Worm (Caenorhabditis elegans) whole organism, L4 larva: ENCODE data around the gene idpp-16.

Experiments
- R02D3.7 ChIP-seq: fragments of 150-350 bp; sonication (generic microtip); optimal IDR thresholded peaks from 3 replicates; lab custom pipeline; 2014; ENCODE audit warnings: missing biosample characterization, missing genetic modification characterization
- Y105C5A.15 ChIP-seq: fragments of 200-800 bp; sonication (Bioruptor generic); IDR thresholded peaks from 2 replicates; pipeline ENCODE4 v1.3.6; 2022; ENCODE audit warnings: missing genetic modification characterization, missing compliant biosample characterization
- Y5F2A.4 ChIP-seq: fragments of 200-800 bp; sonication (Bioruptor generic); optimal IDR thresholded peaks from 2 replicates; lab custom pipeline; 2018; ENCODE audit warnings: mild to moderate bottlenecking, missing genetic modification characterization, missing compliant biosample characterization
- Y75B8A.6 ChIP-seq: fragments of 200-800 bp; sonication (Bioruptor generic); IDR thresholded peaks from 2 replicates; pipeline ENCODE4 v1.3.6; 2022; ENCODE audit warnings: missing genetic modification reagents, missing genetic modification characterization, missing compliant biosample characterization
- ZK546.5 ChIP-seq, 2 experiments: sonication (generic microtip); optimal IDR thresholded peaks; 2 replicates each; lab custom pipeline; 2017; ENCODE audit warnings: missing biosample characterization in 2 of 2, missing genetic modification characterization in 2 of 2
- aha-1 ChIP-seq: fragments of 150-350 bp; peaks from one replicate; lab custom pipeline; 2014; ENCODE audit warnings: missing biosample characterization, missing genetic modification characterization
- ceh-28 ChIP-seq: fragments of 150-350 bp; optimal IDR thresholded peaks from 2 replicates; lab custom pipeline; 2014; ENCODE audit warnings: missing biosample characterization, missing genetic modification reagents, missing genetic modification characterization
- ceh-32 ChIP-seq: sonication (generic microtip); optimal IDR thresholded peaks from 2 replicates; lab custom pipeline; 2016; ENCODE audit warnings: mild to moderate bottlenecking, missing genetic modification characterization, missing compliant biosample characterization; ENCODE audit not compliant: poor library complexity
- ceh-44 ChIP-seq: fragments of 200-800 bp; sonication (Bioruptor generic); IDR thresholded peaks from 2 replicates; pipeline ENCODE4 v1.3.6; 2022; ENCODE audit warnings: missing genetic modification reagents, missing genetic modification characterization, missing compliant biosample characterization
- ceh-82 ChIP-seq: sonication (generic microtip); optimal IDR thresholded peaks from 2 replicates; lab custom pipeline; 2017; ENCODE audit warnings: missing biosample characterization, missing genetic modification characterization
- ces-1 ChIP-seq: fragments of 150-350 bp; sonication (generic microtip); optimal IDR thresholded peaks from 4 replicates; lab custom pipeline; 2014; ENCODE audit warnings: missing biosample characterization, missing genetic modification reagents, missing genetic modification characterization
- ctbp-1 ChIP-seq: fragments of 200-800 bp; sonication (Bioruptor generic); IDR thresholded peaks from 2 replicates; pipeline ENCODE4 v1.3.6; 2022; ENCODE audit warnings: missing genetic modification reagents, missing genetic modification characterization, missing compliant biosample characterization
- daf-16 ChIP-seq, 3 experiments: sonication (generic microtip); optimal IDR thresholded peaks; 2 replicates each; lab custom pipeline; 2016 to 2017; ENCODE audit warnings: missing genetic modification characterization in 3 of 3, missing genetic modification reagents in 3 of 3, mild to moderate bottlenecking in 2 of 3, missing compliant biosample characterization in 2 of 3, missing biosample characterization in 1 of 3, moderate library complexity in 1 of 3
- daf-19 ChIP-seq: fragments of 200-800 bp; sonication (Bioruptor generic); conservative IDR thresholded peaks from 2 replicates; pipeline ENCODE4 v1.3.6; 2022; ENCODE audit warnings: missing genetic modification characterization, missing compliant biosample characterization
- dmd-6 ChIP-seq: fragments of 200-800 bp; sonication (Bioruptor generic); IDR thresholded peaks from 2 replicates; pipeline ENCODE4 v1.3.6; 2022; ENCODE audit warnings: missing genetic modification reagents, missing genetic modification characterization, missing compliant biosample characterization
- dmd-9 ChIP-seq: fragments of 200-800 bp; sonication (Bioruptor generic); IDR thresholded peaks from 2 replicates; pipeline ENCODE4 v1.3.6; 2022; ENCODE audit warnings: missing genetic modification reagents, missing genetic modification characterization, missing compliant biosample characterization
- dpl-1 ChIP-seq: fragments of 150-350 bp; optimal IDR thresholded peaks from 2 replicates; lab custom pipeline; 2014; ENCODE audit warnings: missing biosample characterization, missing genetic modification reagents, missing genetic modification characterization
- egl-43 ChIP-seq: fragments of 200-800 bp; sonication (Bioruptor generic); IDR thresholded peaks from 2 replicates; pipeline ENCODE4 v1.3.6; 2022; ENCODE audit warnings: missing genetic modification reagents, missing genetic modification characterization, missing compliant biosample characterization
- fkh-10 ChIP-seq: fragments of 150-350 bp; optimal IDR thresholded peaks from 2 replicates; lab custom pipeline; 2014; ENCODE audit warnings: missing biosample characterization, missing genetic modification reagents, missing genetic modification characterization
- gei-8 ChIP-seq: fragments of 200-800 bp; sonication (Bioruptor generic); optimal IDR thresholded peaks from 2 replicates; lab custom pipeline; 2018; ENCODE audit warnings: mild to moderate bottlenecking, missing genetic modification characterization, missing compliant biosample characterization
- hif-1 ChIP-seq, 2 experiments: sonication (generic microtip); optimal IDR thresholded peaks; 2 replicates each; lab custom pipeline; 2016 to 2017; ENCODE audit warnings: missing compliant biosample characterization in 2 of 2, missing genetic modification characterization in 2 of 2, missing genetic modification reagents in 2 of 2, missing genotype in 2 of 2, mild to moderate bottlenecking in 1 of 2
- hlh-11 ChIP-seq: fragments of 200-800 bp; sonication (Bioruptor generic); optimal IDR thresholded peaks from 2 replicates; lab custom pipeline; 2018; ENCODE audit warnings: mild to moderate bottlenecking, missing genetic modification characterization, missing compliant biosample characterization
- hlh-30 ChIP-seq: sonication (generic microtip); optimal IDR thresholded peaks from 2 replicates; lab custom pipeline; 2017; ENCODE audit warnings: antibody characterized with exemption, mild to moderate bottlenecking, missing genetic modification characterization, missing compliant biosample characterization; ENCODE audit not compliant: insufficient read depth
- jun-1 ChIP-seq: fragments of 150-350 bp; optimal IDR thresholded peaks from 2 replicates; lab custom pipeline; 2014; ENCODE audit warnings: missing biosample characterization, missing genetic modification reagents, missing genetic modification characterization
- lin-15B ChIP-seq: fragments of 150-350 bp; sonication (generic microtip); optimal IDR thresholded peaks from 3 replicates; lab custom pipeline; 2014; ENCODE audit warnings: missing biosample characterization, missing genetic modification characterization
- lin-29 ChIP-seq: fragments of 200-800 bp; sonication (Bioruptor generic); IDR thresholded peaks from 2 replicates; pipeline ENCODE4 v1.3.6; 2022; ENCODE audit warnings: missing genetic modification reagents, missing genetic modification characterization, missing compliant biosample characterization
- lir-3 ChIP-seq: sonication (generic microtip); optimal IDR thresholded peaks from 2 replicates; lab custom pipeline; 2016; ENCODE audit warnings: mild to moderate bottlenecking, missing genetic modification characterization, missing compliant biosample characterization
- lsy-2 ChIP-seq, 2 experiments: fragments of 150-350 bp in 1 of 2; sonication (generic microtip) in 1 of 2; optimal IDR thresholded peaks; 2 replicates each; lab custom pipeline; 2014 to 2017; ENCODE audit warnings: missing biosample characterization in 2 of 2, missing genetic modification characterization in 2 of 2
- madf-9 ChIP-seq: fragments of 200-800 bp; sonication (Bioruptor generic); conservative IDR thresholded peaks from 2 replicates; pipeline ENCODE4 v1.3.6; 2022; ENCODE audit warnings: missing genetic modification reagents, missing genetic modification characterization, missing compliant biosample characterization
- mdl-1 ChIP-seq, 2 experiments: fragments of 150-350 bp in 1 of 2; sonication (generic microtip) in 1 of 2; optimal IDR thresholded peaks; 2 replicates each; lab custom pipeline; 2014 to 2017; ENCODE audit warnings: missing biosample characterization in 2 of 2, missing genetic modification characterization in 2 of 2
- mdt-29 ChIP-seq: fragments of 200-800 bp; sonication (Bioruptor generic); IDR thresholded peaks from 2 replicates; pipeline ENCODE4 v1.3.6; 2022; ENCODE audit warnings: missing genetic modification reagents, missing genetic modification characterization, missing compliant biosample characterization
- mep-1 ChIP-seq: fragments of 150-350 bp; sonication (generic microtip); optimal IDR thresholded peaks from 3 replicates; lab custom pipeline; 2014; ENCODE audit warnings: missing biosample characterization, missing genetic modification characterization
- mxl-3 ChIP-seq: fragments of 200-800 bp; sonication (Bioruptor generic); optimal IDR thresholded peaks from 2 replicates; lab custom pipeline; 2018; ENCODE audit warnings: mild to moderate bottlenecking, missing genetic modification characterization, missing compliant biosample characterization
- nhr-25 ChIP-seq: sonication (generic microtip); optimal IDR thresholded peaks from 2 replicates; lab custom pipeline; 2017; ENCODE audit warnings: missing genetic modification characterization, mild to moderate bottlenecking, missing compliant biosample characterization, antibody characterized with exemption, moderate library complexity, borderline replicate concordance; ENCODE audit not compliant: insufficient read depth
- nhr-28 ChIP-seq: fragments of 150-350 bp; optimal IDR thresholded peaks from 2 replicates; lab custom pipeline; 2014; ENCODE audit warnings: missing biosample characterization, missing genetic modification characterization
- nhr-42 ChIP-seq: fragments of 200-800 bp; sonication (Bioruptor generic); IDR thresholded peaks from 2 replicates; pipeline ENCODE4 v1.3.6; 2022; ENCODE audit warnings: missing genetic modification characterization, missing compliant biosample characterization
- saeg-2 ChIP-seq: fragments of 200-800 bp; sonication (Bioruptor generic); IDR thresholded peaks from 2 replicates; pipeline ENCODE4 v1.3.6; 2022; ENCODE audit warnings: missing genetic modification reagents, missing genetic modification characterization, missing compliant biosample characterization
- set-16 ChIP-seq: fragments of 200-800 bp; sonication (Bioruptor generic); IDR thresholded peaks from 2 replicates; pipeline ENCODE4 v1.3.6; 2022; ENCODE audit warnings: missing genetic modification reagents, missing genetic modification characterization, missing compliant biosample characterization
- skn-1 ChIP-seq: fragments of 150-350 bp; optimal IDR thresholded peaks from 2 replicates; lab custom pipeline; 2014; ENCODE audit warnings: missing biosample characterization, missing genetic modification characterization
- snpc-4 ChIP-seq: fragments of 150-350 bp; optimal IDR thresholded peaks from 2 replicates; lab custom pipeline; 2014; ENCODE audit warnings: missing biosample characterization, missing genetic modification characterization
- tra-1 ChIP-seq: fragments of 200-800 bp; sonication (Bioruptor generic); IDR thresholded peaks from 2 replicates; pipeline ENCODE4 v1.3.6; 2022; ENCODE audit warnings: missing genetic modification reagents, missing genetic modification characterization, missing compliant biosample characterization
- unc-39 ChIP-seq: sonication (generic microtip); optimal IDR thresholded peaks from 2 replicates; lab custom pipeline; 2017; ENCODE audit warnings: missing biosample characterization, missing genetic modification characterization
- unc-62 ChIP-seq, 3 experiments: fragments of 150-350 bp in 1 of 3; sonication (generic microtip); optimal IDR thresholded peaks in 2 of 3; peaks in 1 of 3; 1 replicate in 1 of 3; 2 replicates in 2 of 3; lab custom pipeline; 2014 to 2017; ENCODE audit warnings: missing biosample characterization in 3 of 3, missing genetic modification characterization in 3 of 3, missing genetic modification reagents in 3 of 3, missing genotype in 1 of 3
- zag-1 ChIP-seq: fragments of 150-350 bp; optimal IDR thresholded peaks from 2 replicates; lab custom pipeline; 2014; ENCODE audit warnings: missing biosample characterization, missing genetic modification characterization
- zfp-3 ChIP-seq: fragments of 200-800 bp; sonication (Bioruptor generic); conservative IDR thresholded peaks from 2 replicates; pipeline ENCODE4 v1.3.6; 2022; ENCODE audit warnings: missing genetic modification reagents, missing genetic modification characterization, missing compliant biosample characterization

Gene idpp-16

ce11 chrV:11572803-11573490 is 33.4 kb downstream of the idpp-16 start, which contains the start of the genes H12C20.7 and nhr-68 (continued):
- no peak for TF ChIP-seq egl-43 (GFP tag; lab: Robert Waterston, UW)
- TF ChIP-seq Y75B8A.6 (GFP tag; lab: Robert Waterston, UW), result 0 out of 2 replicates have a peak, but pooled peaks have one; percentile 42
- TF ChIP-seq ctbp-1, result peak; percentile 70
- no peak for TF ChIP-seq lir-3 (tag; lab: Kevin White, UChicago)
- TF ChIP-seq Y105C5A.15, result no peak
- TF ChIP-seq lin-29 (GFP tag; lab: Robert Waterston, UW), result peak; percentile 66; the same call in 1 of the 2 replicates
- peak; percentile 98 for TF ChIP-seq tra-1 (GFP tag; lab: Robert Waterston, UW)
- peak; percentile 99 for TF ChIP-seq aha-1 (tag; lab: Kevin White, UChicago)
- peak; percentile 86; the same call in 1 of the 2 replicates for TF ChIP-seq nhr-42 (GFP tag; lab: Robert Waterston, UW)
- TF ChIP-seq daf-16 (GFP tag; optimal IDR thresholded peaks at IDR 0.05; lab: Kevin White, UChicago), result peak; percentile 95
- peak; percentile 100 for TF ChIP-seq daf-16 (tag; optimal IDR thresholded peaks at IDR 0.05; lab: Kevin White, UChicago)
- no peak for TF ChIP-seq ces-1
- peak; percentile 98 for TF ChIP-seq gei-8 (GFP tag; lab: Kevin White, UChicago)
- no peak for TF ChIP-seq lin-15B (tag; lab: Kevin White, UChicago)
- no peak for TF ChIP-seq R02D3.7 (tag; lab: Kevin White, UChicago)
- TF ChIP-seq ceh-28, result no peak
- no peak for TF ChIP-seq skn-1 (tag; lab: Kevin White, UChicago)
- TF ChIP-seq ceh-32 (tag; lab: Kevin White, UChicago), result no peak
- TF ChIP-seq unc-62 (GFP tag; optimal IDR thresholded peaks at IDR 0.05 in 1 of 2; lab: Kevin White, UChicago), result peak in 1 of 2 experiments; percentile 99
- TF ChIP-seq unc-62 (tag; optimal IDR thresholded peaks at IDR 0.05; lab: Kevin White, UChicago), result no peak
- TF ChIP-seq nhr-25, result peak; percentile 55
- no peak for TF ChIP-seq snpc-4 (tag; lab: Kevin White, UChicago)
- TF ChIP-seq nhr-28 (tag; lab: Kevin White, UChicago), result peak; percentile 97
- TF ChIP-seq mdl-1 (tag; optimal IDR thresholded peaks at IDR 0.05; lab: Kevin White, UChicago), result peak; percentile 38 to 98
- TF ChIP-seq daf-19 (GFP tag; lab: Robert Waterston, UW), result 0 out of 2 replicates have a peak, but pooled peaks have one; percentile 40
- TF ChIP-seq saeg-2 (GFP tag; lab: Robert Waterston, UW), result peak; percentile 96
- TF ChIP-seq unc-39 (tag; lab: Kevin White, UChicago), result no peak
- peak in 1 of 2 experiments; percentile 16 for TF ChIP-seq hif-1 (tag; optimal IDR thresholded peaks at IDR 0.05; lab: Kevin White, UChicago)
- TF ChIP-seq hlh-11 (tag; lab: Kevin White, UChicago), result peak; percentile 99

ce11 chrV:11570169-11570651 is 36.1 kb downstream of the idpp-16 start, which contains the start of the genes nhr-101 and pms-2:
TSS of gene nhr-101 (plus strand) at chrV:11570476.
TSS of gene pms-2 (minus strand) at chrV:11570601.
- peak; percentile 22 for TF ChIP-seq nhr-28 (tag; lab: Kevin White, UChicago)
- no peak for TF ChIP-seq mep-1 (tag; lab: Kevin White, UChicago)
- no peak for TF ChIP-seq mdt-29
- peak in 1 of 2 experiments; percentile 53 for TF ChIP-seq mdl-1 (tag; optimal IDR thresholded peaks at IDR 0.05; lab: Kevin White, UChicago)
- TF ChIP-seq mxl-3 (GFP tag; lab: Kevin White, UChicago), result peak; percentile 61
- peak; percentile 73 for TF ChIP-seq hlh-30 (tag; lab: Kevin White, UChicago)
- TF ChIP-seq dmd-6, result peak; percentile 32

- TF ChIP-seq lsy-2 (tag; optimal IDR thresholded peaks at IDR 0.05; lab: Kevin White, UChicago), result no peak
- no peak for TF ChIP-seq madf-9 (GFP tag; lab: Robert Waterston, UW)
- no peak for TF ChIP-seq tra-1 (GFP tag; lab: Robert Waterston, UW)
- TF ChIP-seq set-16 (GFP tag; lab: Robert Waterston, UW), result no peak
- no peak for TF ChIP-seq mxl-3 (GFP tag; lab: Kevin White, UChicago)
- no peak for TF ChIP-seq ceh-44 (GFP tag; lab: Robert Waterston, UW)
- no peak for TF ChIP-seq zag-1 (tag; lab: Kevin White, UChicago)
- no peak for TF ChIP-seq Y5F2A.4 (GFP tag; lab: Kevin White, UChicago)
- TF ChIP-seq zfp-3 (GFP tag; lab: Robert Waterston, UW), result no peak
- no peak for TF ChIP-seq jun-1 (tag; lab: Kevin White, UChicago)
- no peak for TF ChIP-seq ceh-82
- no peak for TF ChIP-seq snpc-4 (tag; lab: Kevin White, UChicago)
- no peak for TF ChIP-seq ZK546.5 (tag; optimal IDR thresholded peaks at IDR 0.05; lab: Kevin White, UChicago)
- TF ChIP-seq dmd-9, result no peak
- no peak for TF ChIP-seq fkh-10
- TF ChIP-seq dpl-1 (GFP tag; lab: Kevin White, UChicago), result no peak
Measured at ce11 chrV:11564573-11564972, 41.8 kb downstream of the idpp-16 start, which contains the start of gene srx-87. TSS of gene srx-87 (plus strand) at chrV:11564873.
